Fruit fly (Drosophila melanogaster) whole organism, embryonic: Measurements from ENCODE around the gene CG9581.

Experiments used
- CG10366 ChIP-seq: fragments of 200-800 bp; sonication (Bioruptor generic); IDR thresholded peaks from 2 replicates; pipeline ENCODE4 v1.3.6; 2022; ENCODE audit warnings: missing biosample characterization, missing genetic modification characterization
- CG10543 ChIP-seq: fragments of 200-800 bp; sonication (Bioruptor generic); optimal IDR thresholded peaks from 3 replicates; lab custom pipeline; 2017; ENCODE audit warnings: missing biosample characterization, mild to moderate bottlenecking, missing genetic modification characterization, moderate library complexity
- CG10565 ChIP-seq: fragments of 200-800 bp; sonication (Bioruptor generic); optimal IDR thresholded peaks from 3 replicates; lab custom pipeline; 2016; ENCODE audit warnings: missing biosample characterization, mild to moderate bottlenecking, missing genetic modification characterization
- CG11504 ChIP-seq: fragments of 200-800 bp; sonication (Bioruptor generic); optimal IDR thresholded peaks from 3 replicates; lab custom pipeline; 2019; ENCODE audit warnings: missing biosample characterization, mild to moderate bottlenecking, missing genetic modification characterization, moderate library complexity
- CG11696 ChIP-seq: fragments of 200-800 bp; sonication (Bioruptor generic); IDR thresholded peaks from 2 replicates; pipeline ENCODE4 v1.3.6; 2022; ENCODE audit warnings: missing biosample characterization, missing genetic modification characterization
- CG12219 ChIP-seq: fragments of 200-800 bp; sonication (Bioruptor generic); optimal IDR thresholded peaks from 3 replicates; lab custom pipeline; 2018; ENCODE audit warnings: missing biosample characterization, mild to moderate bottlenecking, missing genetic modification characterization
- CG12659 ChIP-seq: fragments of 200-800 bp; sonication (Bioruptor generic); optimal IDR thresholded peaks from 3 replicates; lab custom pipeline; 2017; ENCODE audit warnings: mild to moderate bottlenecking, missing biosample characterization, missing genetic modification reagents, missing genetic modification characterization
- CG14014 ChIP-seq: fragments of 200-800 bp; sonication (Bioruptor generic); IDR thresholded peaks from 2 replicates; pipeline ENCODE4 v1.3.6; 2022; ENCODE audit warnings: missing biosample characterization, missing genetic modification characterization
- CG15601 ChIP-seq: fragments of 200-800 bp; sonication (Bioruptor generic); optimal IDR thresholded peaks from 3 replicates; lab custom pipeline; 2019; ENCODE audit warnings: missing biosample characterization, mild to moderate bottlenecking, missing genetic modification characterization, moderate library complexity
- CG32532 ChIP-seq: fragments of 200-800 bp; sonication (Bioruptor generic); IDR thresholded peaks from 2 replicates; pipeline ENCODE4 v1.3.6; 2022; ENCODE audit warnings: missing biosample characterization, missing genetic modification characterization
- CG32772 ChIP-seq: fragments of 200-800 bp; sonication (Bioruptor generic); IDR thresholded peaks from 2 replicates; pipeline ENCODE4 v1.3.6; 2022; ENCODE audit warnings: missing biosample characterization, missing genetic modification characterization
- CG4328 ChIP-seq: fragments of 200-800 bp; sonication (Bioruptor generic); optimal IDR thresholded peaks from 3 replicates; lab custom pipeline; 2017; ENCODE audit warnings: missing biosample characterization, missing genetic modification reagents, missing genetic modification characterization
- CG4360 ChIP-seq: fragments of 200-800 bp; sonication (Bioruptor generic); IDR thresholded peaks from 2 replicates; pipeline ENCODE4 v1.3.6; 2022; ENCODE audit warnings: missing biosample characterization, missing genetic modification characterization
- CG7271 ChIP-seq: fragments of 200-800 bp; sonication (Bioruptor generic); optimal IDR thresholded peaks from 2 replicates; lab custom pipeline; 2018; ENCODE audit warnings: missing biosample characterization, mild to moderate bottlenecking, missing genetic modification characterization, moderate library complexity
- CG8089 ChIP-seq: fragments of 200-800 bp; sonication (Bioruptor generic); optimal IDR thresholded peaks from 3 replicates; lab custom pipeline; 2016; ENCODE audit warnings: missing biosample characterization, missing genetic modification characterization
- CG9817 ChIP-seq: fragments of 200-800 bp; sonication (Bioruptor generic); optimal IDR thresholded peaks from 2 replicates; lab custom pipeline; 2018; ENCODE audit warnings: missing biosample characterization, mild to moderate bottlenecking, missing genetic modification characterization, moderate library complexity
- D ChIP-seq, 2 experiments: fragments of 200-800 bp in 1 of 2; fragments of >200 bp in 1 of 2; sonication (Bioruptor generic) in 1 of 2; optimal IDR thresholded peaks; 2 replicates in 1 of 2; 3 replicates in 1 of 2; lab custom pipeline; 2017; ENCODE audit warnings: mild to moderate bottlenecking in 1 of 2, missing biosample characterization in 1 of 2, missing genetic modification characterization in 1 of 2, missing genetic modification reagents in 1 of 2
- Dad ChIP-seq: fragments of 200-800 bp; sonication (Bioruptor generic); optimal IDR thresholded peaks from 3 replicates; lab custom pipeline; 2016; ENCODE audit warnings: missing biosample characterization, missing genetic modification characterization
- Dp ChIP-seq: fragments of 200-800 bp; sonication (Bioruptor generic); optimal IDR thresholded peaks from 2 replicates; lab custom pipeline; 2018; ENCODE audit warnings: missing biosample characterization, mild to moderate bottlenecking, missing genetic modification characterization, moderate library complexity
- Ets65A ChIP-seq: fragments of 200-800 bp; sonication (Bioruptor generic); peaks from one replicate; lab custom pipeline; 2016; ENCODE audit warnings: missing biosample characterization, missing genetic modification characterization
- Jarid2 ChIP-seq: fragments of 200-800 bp; sonication (Bioruptor generic); optimal IDR thresholded peaks from 3 replicates; lab custom pipeline; 2017; ENCODE audit warnings: mild to moderate bottlenecking, missing biosample characterization, missing genetic modification reagents, missing genetic modification characterization
- Lim3 ChIP-seq: fragments of 200-800 bp; sonication (Bioruptor generic); IDR thresholded peaks from 2 replicates; pipeline ENCODE4 v1.3.6; 2022; ENCODE audit warnings: missing biosample characterization, missing genetic modification characterization
- Ravus ChIP-seq: fragments of 200-800 bp; sonication (Bioruptor generic); IDR thresholded peaks from 2 replicates; pipeline ENCODE4 v1.3.6; 2022; ENCODE audit warnings: missing biosample characterization, missing genetic modification characterization
- Six4 ChIP-seq: fragments of 200-800 bp; sonication (Bioruptor generic); optimal IDR thresholded peaks from 2 replicates; lab custom pipeline; 2016; ENCODE audit warnings: missing biosample characterization, missing genetic modification characterization
- Usf ChIP-seq: fragments of 200-800 bp; sonication (Bioruptor generic); optimal IDR thresholded peaks from 2 replicates; lab custom pipeline; 2017; ENCODE audit warnings: missing genotype, missing biosample characterization, missing genetic modification characterization
- Xbp1 ChIP-seq: fragments of 200-800 bp; sonication (Bioruptor generic); optimal IDR thresholded peaks from 3 replicates; lab custom pipeline; 2016; ENCODE audit warnings: missing biosample characterization, mild to moderate bottlenecking, missing genetic modification characterization
- bowl ChIP-seq: fragments of 200-800 bp; sonication (Bioruptor generic); IDR thresholded peaks from 2 replicates; pipeline ENCODE4 v1.3.6; 2022; ENCODE audit warnings: missing biosample characterization, missing genetic modification characterization
- cad ChIP-seq: fragments of >200 bp; optimal IDR thresholded peaks from 2 replicates; lab custom pipeline; 2017; ENCODE audit warnings: missing biosample characterization, missing genetic modification characterization
- crol ChIP-seq: fragments of 200-800 bp; sonication (Bioruptor generic); IDR thresholded peaks from 2 replicates; pipeline ENCODE4 v1.3.6; 2022; ENCODE audit warnings: missing biosample characterization, missing genetic modification characterization
- disco-r ChIP-seq: fragments of 200-800 bp; sonication (Bioruptor generic); optimal IDR thresholded peaks from 2 replicates; lab custom pipeline; 2016; ENCODE audit warnings: missing biosample characterization, missing genetic modification characterization
- esg ChIP-seq: fragments of 200-800 bp; sonication (Bioruptor generic); conservative IDR thresholded peaks from 2 replicates; pipeline ENCODE4 v1.3.6; 2022; ENCODE audit warnings: missing biosample characterization, missing genetic modification characterization
- ftz-f1 ChIP-seq: fragments of 200-800 bp; sonication (Bioruptor generic); optimal IDR thresholded peaks from 2 replicates; lab custom pipeline; 2016; ENCODE audit warnings: missing biosample characterization, missing genetic modification characterization
- fu2 ChIP-seq: fragments of 200-800 bp; sonication (Bioruptor generic); optimal IDR thresholded peaks from 2 replicates; lab custom pipeline; 2016; ENCODE audit warnings: missing biosample characterization, missing genetic modification characterization
- gcm ChIP-seq: fragments of 200-800 bp; sonication (Bioruptor generic); optimal IDR thresholded peaks from 2 replicates; lab custom pipeline; 2019; ENCODE audit warnings: missing biosample characterization, mild to moderate bottlenecking, missing genetic modification characterization, moderate library complexity
- gcm2 ChIP-seq: fragments of 200-800 bp; sonication (Bioruptor generic); optimal IDR thresholded peaks from 2 replicates; lab custom pipeline; 2016; ENCODE audit warnings: missing biosample characterization, missing genetic modification characterization
- kni ChIP-seq: fragments of 200-800 bp; sonication (Bioruptor generic); optimal IDR thresholded peaks from 3 replicates; lab custom pipeline; 2017; ENCODE audit warnings: mild to moderate bottlenecking, missing biosample characterization, missing genetic modification reagents, missing genetic modification characterization
- lab ChIP-seq: fragments of 200-800 bp; sonication (Bioruptor generic); optimal IDR thresholded peaks from 3 replicates; lab custom pipeline; 2017; ENCODE audit warnings: missing biosample characterization, missing genetic modification characterization, mild to moderate bottlenecking, moderate library complexity, missing genetic modification reagents
- nerfin-1 ChIP-seq: fragments of 200-800 bp; sonication (Bioruptor generic); optimal IDR thresholded peaks from 3 replicates; lab custom pipeline; 2019; ENCODE audit warnings: missing biosample characterization, mild to moderate bottlenecking, missing genetic modification characterization, moderate library complexity
- odd ChIP-seq: fragments of 200-800 bp; sonication (Bioruptor generic); optimal IDR thresholded peaks from 2 replicates; lab custom pipeline; 2017; ENCODE audit warnings: missing biosample characterization, mild to moderate bottlenecking, missing genetic modification characterization
- pfk ChIP-seq: fragments of 200-800 bp; sonication (Bioruptor generic); optimal IDR thresholded peaks from 2 replicates; lab custom pipeline; 2018; ENCODE audit warnings: missing biosample characterization, mild to moderate bottlenecking, missing genetic modification characterization, moderate library complexity
- rib ChIP-seq: fragments of 200-800 bp; sonication (Bioruptor generic); IDR thresholded peaks from 2 replicates; pipeline ENCODE4 v1.3.6; 2022; ENCODE audit warnings: missing biosample characterization, missing genetic modification characterization
- row ChIP-seq: fragments of 200-800 bp; sonication (Bioruptor generic); IDR thresholded peaks from 3 replicates; pipeline ENCODE4 v1.3.6; 2022; ENCODE audit warnings: missing biosample characterization, missing genetic modification characterization
- sna ChIP-seq: fragments of 200-800 bp; sonication (Bioruptor generic); IDR thresholded peaks from 2 replicates; pipeline ENCODE4 v1.3.6; 2022; ENCODE audit warnings: missing biosample characterization, missing genetic modification characterization; ENCODE audit not compliant: partially characterized antibody
- sob ChIP-seq: fragments of 200-800 bp; sonication (Bioruptor generic); IDR thresholded peaks from 2 replicates; pipeline ENCODE4 v1.3.6; 2022; ENCODE audit warnings: missing biosample characterization, missing genetic modification characterization
- toy ChIP-seq: fragments of 200-800 bp; sonication (Bioruptor generic); IDR thresholded peaks from 2 replicates; pipeline ENCODE4 v1.3.6; 2022; ENCODE audit warnings: missing biosample characterization, missing genetic modification characterization
- ttk ChIP-seq: fragments of 200-800 bp; sonication (Bioruptor generic); IDR thresholded peaks from 2 replicates; pipeline ENCODE4 v2.1.2; 2022; ENCODE audit warnings: missing biosample characterization, missing genetic modification characterization
- unc-4 ChIP-seq: fragments of 200-800 bp; sonication (Bioruptor generic); IDR thresholded peaks from 2 replicates; pipeline ENCODE4 v1.3.6; 2022; ENCODE audit warnings: missing biosample characterization, missing genetic modification characterization; ENCODE audit not compliant: partially characterized antibody
- wek ChIP-seq: fragments of 200-800 bp; sonication (Bioruptor generic); optimal IDR thresholded peaks from 3 replicates; lab custom pipeline; 2018; ENCODE audit warnings: missing biosample characterization, mild to moderate bottlenecking, missing genetic modification characterization, moderate library complexity
- zen2 ChIP-seq: fragments of 200-800 bp; sonication (Bioruptor generic); IDR thresholded peaks from 3 replicates; pipeline ENCODE4 v1.3.6; 2022; ENCODE audit warnings: missing biosample characterization, missing genetic modification characterization; ENCODE audit not compliant: partially characterized antibody
- zfh1 ChIP-seq: fragments of 200-800 bp; sonication (Bioruptor generic); IDR thresholded peaks from 3 replicates; pipeline ENCODE4 v1.3.6; 2022; ENCODE audit warnings: missing biosample characterization, missing genetic modification characterization

Gene CG9581

dm6 chrX:20173464-20173995 is 3.7 kb upstream of the CG9581 start, which contains the start of gene AnxB10 (continued):
- peak; percentile 2 for TF ChIP-seq Usf (GFP tag; lab: Kevin White, UChicago)
- peak; percentile 46 for TF ChIP-seq CG12659 (GFP tag; lab: Kevin White, UChicago)
- TF ChIP-seq CG9817 (tag; lab: Kevin White, UChicago), result no peak
- TF ChIP-seq unc-4 (GFP tag; lab: Robert Waterston, UW), result no peak
- 0 out of 2 replicates have a peak, but pooled peaks have one; percentile 25 for TF ChIP-seq CG32772
- no peak for TF ChIP-seq Lim3 (GFP tag; lab: Robert Waterston, UW)
- peak; percentile 58 for TF ChIP-seq esg (GFP tag; lab: Robert Waterston, UW)
- no peak for TF ChIP-seq CG4360 (GFP tag; lab: Robert Waterston, UW)
- no peak for TF ChIP-seq cad (GFP tag; lab: Kevin White, UChicago)
- peak; percentile 1 for TF ChIP-seq gcm (GFP tag; lab: Kevin White, UChicago)
- TF ChIP-seq CG8089 (GFP tag; lab: Kevin White, UChicago), result peak; percentile 35
- no peak for TF ChIP-seq toy (GFP tag; lab: Robert Waterston, UW)
- TF ChIP-seq sob, result peak; percentile 56; the same call in 1 of the 2 replicates
- no peak for TF ChIP-seq crol (GFP tag; lab: Robert Waterston, UW)
- TF ChIP-seq ftz-f1 (GFP tag; lab: Kevin White, UChicago), result no peak
- peak; percentile 61; the same call in 1 of the 2 replicates for TF ChIP-seq bowl (GFP tag; lab: Robert Waterston, UW)
- peak; percentile 12; the same call in 1 of the 2 replicates for TF ChIP-seq CG10366
- TF ChIP-seq Jarid2, result peak; percentile 10
- TF ChIP-seq Ravus, result peak; percentile 28
- TF ChIP-seq odd (GFP tag; lab: Kevin White, UChicago), result no peak
- no peak for TF ChIP-seq zen2 (GFP tag; lab: Robert Waterston, UW)
- no peak for TF ChIP-seq CG7271 (tag; lab: Kevin White, UChicago)
- TF ChIP-seq Six4 (GFP tag; lab: Kevin White, UChicago), result peak; percentile 61
- peak; percentile 86 for TF ChIP-seq CG11504 (tag; lab: Kevin White, UChicago)
- TF ChIP-seq sna, result no peak
- peak; percentile 14 for TF ChIP-seq CG4328 (GFP tag; lab: Kevin White, UChicago)
- TF ChIP-seq gcm2 (GFP tag; lab: Kevin White, UChicago), result no peak
- peak; percentile 76 for TF ChIP-seq lab (GFP tag; lab: Kevin White, UChicago)
- no peak for TF ChIP-seq kni (GFP tag; lab: Kevin White, UChicago)
- TF ChIP-seq rib (GFP tag; lab: Robert Waterston, UW), result no peak
- no peak for TF ChIP-seq D (optimal IDR thresholded peaks at IDR 0.05; lab: Kevin White, UChicago)
- peak; percentile 49 for TF ChIP-seq D (GFP tag; optimal IDR thresholded peaks at IDR 0.05; lab: Kevin White, UChicago)
- TF ChIP-seq pfk (GFP tag; lab: Kevin White, UChicago), result no peak
- TF ChIP-seq Ets65A (GFP tag; lab: Kevin White, UChicago), result peak; percentile 90
- no peak for TF ChIP-seq fu2 (GFP tag; lab: Kevin White, UChicago)
- 0 out of 2 replicates have a peak, but pooled peaks have one; percentile 25 for TF ChIP-seq CG14014
- no peak for TF ChIP-seq disco-r (GFP tag; lab: Kevin White, UChicago)
- no peak; the same call in 1 of the 2 replicates for TF ChIP-seq CG32532
- TF ChIP-seq CG10565 (GFP tag; lab: Kevin White, UChicago), result no peak
- no peak for TF ChIP-seq CG10543 (GFP tag; lab: Kevin White, UChicago)
- no peak for TF ChIP-seq CG12219 (GFP tag; lab: Kevin White, UChicago)
- peak; percentile 58 for TF ChIP-seq row (GFP tag; lab: Robert Waterston, UW)
- TF ChIP-seq Xbp1 (GFP tag; lab: Kevin White, UChicago), result peak; percentile 68
- no peak for TF ChIP-seq Dp (GFP tag; lab: Kevin White, UChicago)
- TF ChIP-seq nerfin-1 (tag; lab: Kevin White, UChicago), result peak; percentile 41
- no peak for TF ChIP-seq CG11696
- TF ChIP-seq zfh1 (GFP tag; lab: Robert Waterston, UW), result 0 out of 3 replicates have a peak, but pooled peaks have one; percentile 8
- no peak for TF ChIP-seq wek (GFP tag; lab: Kevin White, UChicago)
- peak; percentile 59 for TF ChIP-seq ttk
- peak; percentile 7 for TF ChIP-seq CG15601
- TF ChIP-seq Dad (GFP tag; lab: Kevin White, UChicago), result peak; percentile 12
